Fruit fly (Drosophila melanogaster): ENCODE results near the gene Ca-alpha1D.

DNA sequence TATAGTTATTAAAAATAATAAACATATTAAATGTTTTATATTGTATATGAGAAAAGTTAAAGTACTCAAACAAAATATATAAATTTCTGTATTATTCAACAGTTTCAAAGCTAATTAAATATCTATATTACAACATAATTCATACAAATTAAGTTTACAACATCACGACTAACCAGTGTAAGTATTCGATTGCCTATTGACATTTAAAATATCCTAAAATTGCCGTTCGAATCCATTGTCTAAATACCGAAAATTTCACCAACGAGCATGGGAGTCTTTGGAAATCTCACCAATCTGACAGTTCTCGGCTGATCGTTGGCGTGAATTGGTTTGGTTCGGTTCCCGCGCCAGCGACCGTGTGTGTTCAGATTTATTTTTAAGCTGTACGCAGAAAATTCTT is at the start of gene Ca-alpha1D:
- TF ChIP-seq CG8478 (optimal IDR thresholded peaks at IDR 0.05) (no peak), CTCF (optimal IDR thresholded peaks at IDR 0.05) (no peak)
